Fruit fly (Drosophila melanogaster): ENCODE results near the gene AstA.

Gene AstA

DNA sequence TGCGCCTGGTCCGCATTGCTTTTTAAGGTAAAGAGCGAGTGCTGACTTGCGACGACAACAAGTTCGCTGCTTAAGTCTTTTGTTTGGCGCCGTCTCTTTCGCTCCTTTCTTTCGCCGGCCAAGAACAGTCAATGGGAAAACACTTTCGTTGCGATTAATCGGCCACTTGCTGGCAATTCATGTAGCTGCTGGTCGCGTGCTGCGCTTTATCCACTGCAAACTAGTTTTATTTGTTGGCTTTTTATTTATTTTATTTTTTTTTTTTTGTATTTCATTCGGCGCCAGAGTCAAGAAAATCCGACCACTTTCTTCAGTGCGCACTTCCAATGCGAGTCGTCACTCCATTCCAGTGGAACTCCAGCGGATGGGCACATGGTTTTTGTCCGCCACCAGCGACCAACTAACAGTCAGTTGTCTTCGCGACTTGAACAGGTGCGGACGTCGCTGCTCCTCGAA lies 52.5 kb downstream of the AstA start, which contains the start of the genes CG13627 and CG46316:
Gene CG13627 (plus strand): TSS at position 406 of the 456 bp plus-strand sequence.
Gene CG46316 (plus strand): TSS at position 406 of the 456 bp plus-strand sequence.
- no peak for TF ChIP-seq fkh (GFP tag; optimal IDR thresholded peaks at IDR 0.05)
- TF ChIP-seq Eip93F (GFP tag; optimal IDR thresholded peaks at IDR 0.05) = no peak
- peak; percentile 46; the same call in 2 of the 3 replicates for TF ChIP-seq CG8119 (GFP tag; IDR thresholded peaks at IDR 0.05)
- peak; percentile 17 for TF ChIP-seq Eip75B (GFP tag; optimal IDR thresholded peaks at IDR 0.05)
- TF ChIP-seq Eip78C (GFP tag) = peak; percentile 72
- no peak for TF ChIP-seq CG32006 (GFP tag; optimal IDR thresholded peaks at IDR 0.05)
- no peak for TF ChIP-seq Hr39 (GFP tag; optimal IDR thresholded peaks at IDR 0.05)
- TF ChIP-seq Hr38 (GFP tag; optimal IDR thresholded peaks at IDR 0.05) = no peak
- TF ChIP-seq Gug (GFP tag; IDR thresholded peaks at IDR 0.05) = no peak
- TF ChIP-seq Sox15 (GFP tag; optimal IDR thresholded peaks at IDR 0.05) = no peak
- no peak for TF ChIP-seq CG10631 (GFP tag; optimal IDR thresholded peaks at IDR 0.05)
- TF ChIP-seq CG11294 (GFP tag; IDR thresholded peaks at IDR 0.05) = no peak
- no peak for TF ChIP-seq CG16779 (tag; optimal IDR thresholded peaks at IDR 0.05)
- TF ChIP-seq Hr4 (GFP tag; optimal IDR thresholded peaks at IDR 0.05) = no peak
- no peak for TF ChIP-seq CG6163 (GFP tag; IDR thresholded peaks at IDR 0.05)
- TF ChIP-seq topi (GFP tag; optimal IDR thresholded peaks at IDR 0.05) = no peak
- no peak for TF ChIP-seq dac (GFP tag; optimal IDR thresholded peaks at IDR 0.05)
- no peak for TF ChIP-seq ss (GFP tag; optimal IDR thresholded peaks at IDR 0.05)
- TF ChIP-seq CG8632 (GFP tag; optimal IDR thresholded peaks at IDR 0.05) = no peak
- TF ChIP-seq CG8319 (GFP tag; optimal IDR thresholded peaks at IDR 0.05) = no peak
- TF ChIP-seq CG11762 (GFP tag; optimal IDR thresholded peaks at IDR 0.05; ENCODE audit: insufficient read depth) = no peak
- no peak for TF ChIP-seq OdsH (GFP tag; optimal IDR thresholded peaks at IDR 0.05)
- no peak for TF ChIP-seq Smox (GFP tag; optimal IDR thresholded peaks at IDR 0.05)
- no peak for TF ChIP-seq fd59A (GFP tag; optimal IDR thresholded peaks at IDR 0.05)
- no peak for TF ChIP-seq CG15336 (GFP tag; IDR thresholded peaks at IDR 0.05)
- TF ChIP-seq acj6 (GFP tag; optimal IDR thresholded peaks at IDR 0.05) = no peak
- no peak for TF ChIP-seq Sox14 (GFP tag; optimal IDR thresholded peaks at IDR 0.05)
- TF ChIP-seq Lpt (GFP tag; optimal IDR thresholded peaks at IDR 0.05) = peak; percentile 3
- no peak for TF ChIP-seq vri (GFP tag; optimal IDR thresholded peaks at IDR 0.05)
- no peak for TF ChIP-seq lz (GFP tag; optimal IDR thresholded peaks at IDR 0.05)
- no peak for TF ChIP-seq pdm3 (GFP tag; optimal IDR thresholded peaks at IDR 0.05)
- no peak for TF ChIP-seq Ets21C (GFP tag; optimal IDR thresholded peaks at IDR 0.05)
- no peak for TF ChIP-seq spab (GFP tag; optimal IDR thresholded peaks at IDR 0.05)
- TF ChIP-seq CG10669 (GFP tag; optimal IDR thresholded peaks at IDR 0.05) = no peak
- no peak for TF ChIP-seq CG7368 (GFP tag; optimal IDR thresholded peaks at IDR 0.05)
- no peak for TF ChIP-seq CG11902 (GFP tag; optimal IDR thresholded peaks at IDR 0.05)
- TF ChIP-seq esn (GFP tag; optimal IDR thresholded peaks at IDR 0.05) = no peak
- TF ChIP-seq CG6792 (GFP tag; optimal IDR thresholded peaks at IDR 0.05) = no peak
- no peak for TF ChIP-seq Ets96B (tag; optimal IDR thresholded peaks at IDR 0.05)
- TF ChIP-seq svp (GFP tag) = peak; percentile 60
- TF ChIP-seq CG6276 (GFP tag; optimal IDR thresholded peaks at IDR 0.05) = peak; percentile 9
- peak; percentile 95 for TF ChIP-seq Blimp-1 (GFP tag; optimal IDR thresholded peaks at IDR 0.05)
- TF ChIP-seq cyc (GFP tag; optimal IDR thresholded peaks at IDR 0.05) = no peak
- TF ChIP-seq CG34406 (GFP tag; optimal IDR thresholded peaks at IDR 0.05) = no peak
- peak; percentile 17 for TF ChIP-seq achi (GFP tag; optimal IDR thresholded peaks at IDR 0.05)
- peak; percentile 43 for TF ChIP-seq Sox102F (GFP tag; optimal IDR thresholded peaks at IDR 0.05)
- no peak for TF ChIP-seq dsx (GFP tag; optimal IDR thresholded peaks at IDR 0.05; ENCODE audit: poor library complexity, severe bottlenecking)
- TF ChIP-seq CG3032 (tag; optimal IDR thresholded peaks at IDR 0.05) = no peak
- no peak for TF ChIP-seq CG9139 (GFP tag; optimal IDR thresholded peaks at IDR 0.05)
- no peak for TF ChIP-seq CG4318 (GFP tag; optimal IDR thresholded peaks at IDR 0.05)
- no peak for TF ChIP-seq CG3919 (GFP tag; optimal IDR thresholded peaks at IDR 0.05)
- TF ChIP-seq CG31627 (GFP tag; optimal IDR thresholded peaks at IDR 0.05) = no peak
- TF ChIP-seq eg (GFP tag; IDR thresholded peaks at IDR 0.05) = peak; percentile 43; the same call in 1 of the 3 replicates
